Fruit fly (Drosophila melanogaster) whole organism, embryonic: ENCODE results near the gene CG6236.

Source experiments
- Aef1 ChIP-seq: fragments of 200-800 bp; sonication (Bioruptor generic); IDR thresholded peaks from 3 replicates; pipeline ENCODE4 v1.3.6; 2022; ENCODE audit warnings: missing biosample characterization, missing genetic modification characterization
- Antp ChIP-seq: fragments of 200-800 bp; sonication (Bioruptor generic); optimal IDR thresholded peaks from 3 replicates; lab custom pipeline; 2016; ENCODE audit warnings: missing biosample characterization, missing genetic modification characterization
- Bgb ChIP-seq: fragments of 200-800 bp; sonication (Bioruptor generic); IDR thresholded peaks from 2 replicates; pipeline ENCODE4 v1.3.6; 2022; ENCODE audit warnings: missing biosample characterization, missing genetic modification characterization; ENCODE audit not compliant: partially characterized antibody
- CG1024 ChIP-seq: fragments of 200-800 bp; sonication (Bioruptor generic); IDR thresholded peaks from 2 replicates; pipeline ENCODE4 v1.3.6; 2022; ENCODE audit warnings: missing biosample characterization, missing genetic modification characterization
- CG10267 ChIP-seq: fragments of 200-800 bp; sonication (Bioruptor generic); optimal IDR thresholded peaks from 2 replicates; lab custom pipeline; 2018; ENCODE audit warnings: missing biosample characterization, mild to moderate bottlenecking, missing genetic modification characterization, moderate library complexity
- CG10979 ChIP-seq: fragments of 200-800 bp; sonication (Bioruptor generic); optimal IDR thresholded peaks from 2 replicates; lab custom pipeline; 2018; ENCODE audit warnings: missing biosample characterization, mild to moderate bottlenecking, missing genetic modification characterization, moderate library complexity
- CG11456 ChIP-seq: fragments of 200-800 bp; sonication (Bioruptor generic); IDR thresholded peaks from 3 replicates; pipeline ENCODE4 v1.3.6; 2022; ENCODE audit warnings: missing biosample characterization, missing genetic modification characterization
- CG11695 ChIP-seq: fragments of 200-800 bp; sonication (Bioruptor generic); IDR thresholded peaks from 3 replicates; pipeline ENCODE4 v1.3.6; 2022; ENCODE audit warnings: missing biosample characterization, missing genetic modification characterization
- CG12104 ChIP-seq: fragments of 200-800 bp; sonication (Bioruptor generic); optimal IDR thresholded peaks from 3 replicates; lab custom pipeline; 2016; ENCODE audit warnings: missing biosample characterization, missing genetic modification characterization
- CG12391 ChIP-seq: fragments of 200-800 bp; sonication (Bioruptor generic); optimal IDR thresholded peaks from 3 replicates; lab custom pipeline; 2018; ENCODE audit warnings: missing biosample characterization, mild to moderate bottlenecking, missing genetic modification characterization, moderate library complexity
- CG13296 ChIP-seq: fragments of 200-800 bp; sonication (Bioruptor generic); optimal IDR thresholded peaks from 3 replicates; lab custom pipeline; 2018; ENCODE audit warnings: missing biosample characterization, mild to moderate bottlenecking, missing genetic modification characterization
- CG14710 ChIP-seq: fragments of 200-800 bp; sonication (Bioruptor generic); optimal IDR thresholded peaks from 3 replicates; lab custom pipeline; 2019; ENCODE audit warnings: missing biosample characterization, mild to moderate bottlenecking, missing genetic modification characterization, moderate library complexity
- CG15073 ChIP-seq: fragments of 200-800 bp; sonication (Bioruptor generic); optimal IDR thresholded peaks from 2 replicates; lab custom pipeline; 2016; ENCODE audit warnings: missing biosample characterization, missing genetic modification characterization
- CG15514 ChIP-seq: fragments of 200-800 bp; sonication (Bioruptor generic); optimal IDR thresholded peaks from 3 replicates; lab custom pipeline; 2017; ENCODE audit warnings: missing biosample characterization, missing genetic modification characterization, mild to moderate bottlenecking, moderate library complexity, missing genetic modification reagents
- CG17361 ChIP-seq: fragments of 200-800 bp; sonication (Bioruptor generic); IDR thresholded peaks from 3 replicates; pipeline ENCODE4 v1.3.6; 2022; ENCODE audit warnings: missing biosample characterization, missing genetic modification characterization
- CG17612 ChIP-seq: fragments of 200-800 bp; sonication (Bioruptor generic); IDR thresholded peaks from 2 replicates; pipeline ENCODE4 v1.3.6; 2022; ENCODE audit warnings: missing biosample characterization, missing genetic modification characterization
- CG18599 ChIP-seq: fragments of 200-800 bp; sonication (Bioruptor generic); optimal IDR thresholded peaks from 3 replicates; lab custom pipeline; 2017; ENCODE audit warnings: missing biosample characterization, missing genetic modification characterization, mild to moderate bottlenecking, moderate library complexity, missing genetic modification reagents
- CG2120 ChIP-seq: fragments of 200-800 bp; sonication (Bioruptor generic); optimal IDR thresholded peaks from 3 replicates; lab custom pipeline; 2016; ENCODE audit warnings: missing biosample characterization, missing genetic modification characterization
- CG7372 ChIP-seq: fragments of 200-800 bp; sonication (Bioruptor generic); IDR thresholded peaks from 2 replicates; pipeline ENCODE4 v1.3.6; 2022; ENCODE audit warnings: missing biosample characterization, missing genetic modification characterization
- CG8281 ChIP-seq: fragments of 200-800 bp; sonication (Bioruptor generic); optimal IDR thresholded peaks from 2 replicates; lab custom pipeline; 2018; ENCODE audit warnings: missing biosample characterization, mild to moderate bottlenecking, missing genetic modification characterization, moderate library complexity
- CG9437 ChIP-seq: fragments of 200-800 bp; sonication (Bioruptor generic); optimal IDR thresholded peaks from 2 replicates; lab custom pipeline; 2018; ENCODE audit warnings: missing biosample characterization, mild to moderate bottlenecking, missing genetic modification characterization
- Deaf1 ChIP-seq: fragments of 200-800 bp; optimal IDR thresholded peaks from 3 replicates; lab custom pipeline; 2019; ENCODE audit warnings: missing biosample characterization, mild to moderate bottlenecking, missing genetic modification characterization, moderate library complexity
- Eip74EF ChIP-seq, 2 experiments: fragments of 200-800 bp in 1 of 2; fragments of >200 bp in 1 of 2; sonication (Bioruptor generic) in 1 of 2; optimal IDR thresholded peaks; 2 replicates each; lab custom pipeline; 2017 to 2019; ENCODE audit warnings: missing biosample characterization in 2 of 2, missing genetic modification characterization in 2 of 2, mild to moderate bottlenecking in 1 of 2, moderate library complexity in 1 of 2
- Ets65A ChIP-seq: fragments of 200-800 bp; sonication (Bioruptor generic); peaks from one replicate; lab custom pipeline; 2016; ENCODE audit warnings: missing biosample characterization, missing genetic modification characterization
- Fer1 ChIP-seq: fragments of 200-800 bp; sonication (Bioruptor generic); optimal IDR thresholded peaks from 2 replicates; lab custom pipeline; 2017; ENCODE audit warnings: missing biosample characterization, mild to moderate bottlenecking, missing genetic modification characterization
- MTF-1 ChIP-seq: fragments of 200-800 bp; sonication (Bioruptor generic); optimal IDR thresholded peaks from 2 replicates; lab custom pipeline; 2018; ENCODE audit warnings: missing biosample characterization, mild to moderate bottlenecking, missing genetic modification characterization, borderline replicate concordance
- Opbp ChIP-seq: fragments of 200-800 bp; sonication (Bioruptor generic); IDR thresholded peaks from 3 replicates; pipeline ENCODE4 v1.3.6; 2022; ENCODE audit warnings: missing biosample characterization, missing genetic modification characterization; ENCODE audit not compliant: partially characterized antibody
- PHDP ChIP-seq: fragments of 200-800 bp; sonication (Bioruptor generic); optimal IDR thresholded peaks from 3 replicates; lab custom pipeline; 2018; ENCODE audit warnings: missing biosample characterization, mild to moderate bottlenecking, missing genetic modification characterization, moderate library complexity
- Side ChIP-seq: fragments of 200-800 bp; sonication (Bioruptor generic); optimal IDR thresholded peaks from 2 replicates; lab custom pipeline; 2016; ENCODE audit warnings: missing biosample characterization, missing genetic modification characterization
- Spps ChIP-seq: fragments of 200-800 bp; sonication (Bioruptor generic); optimal IDR thresholded peaks from 2 replicates; lab custom pipeline; 2018; ENCODE audit warnings: missing biosample characterization, mild to moderate bottlenecking, missing genetic modification characterization
- Tbp ChIP-seq: fragments of >200 bp; optimal IDR thresholded peaks from 2 replicates; lab custom pipeline; 2018; ENCODE audit warnings: missing biosample characterization, missing genetic modification characterization
- amos ChIP-seq: fragments of 200-800 bp; sonication (Bioruptor generic); IDR thresholded peaks from 2 replicates; pipeline ENCODE4 v1.3.6; 2022; ENCODE audit warnings: missing biosample characterization, missing genetic modification characterization; ENCODE audit not compliant: partially characterized antibody
- bbx ChIP-seq: fragments of 200-800 bp; sonication (Bioruptor generic); IDR thresholded peaks from 2 replicates; pipeline ENCODE4 v1.3.6; 2022; ENCODE audit warnings: missing biosample characterization, missing genetic modification characterization; ENCODE audit not compliant: partially characterized antibody
- ci ChIP-seq: fragments of 200-800 bp; sonication (Bioruptor generic); IDR thresholded peaks from 3 replicates; pipeline ENCODE4 v1.3.6; 2022; ENCODE audit warnings: missing biosample characterization, missing genetic modification characterization
- cwo ChIP-seq: fragments of 200-800 bp; sonication (Bioruptor generic); optimal IDR thresholded peaks from 3 replicates; lab custom pipeline; 2017; ENCODE audit warnings: missing biosample characterization, missing genetic modification characterization, mild to moderate bottlenecking, moderate library complexity, missing genetic modification reagents
- dati ChIP-seq: fragments of 200-800 bp; sonication (Bioruptor generic); IDR thresholded peaks from 2 replicates; pipeline ENCODE4 v1.3.6; 2022; ENCODE audit warnings: missing biosample characterization, missing genetic modification characterization
- fd96Cb ChIP-seq: fragments of 200-800 bp; sonication (Bioruptor generic); optimal IDR thresholded peaks from 2 replicates; lab custom pipeline; 2018; ENCODE audit warnings: missing biosample characterization, mild to moderate bottlenecking, missing genetic modification characterization, moderate library complexity
- gem ChIP-seq: fragments of 200-800 bp; sonication (Bioruptor generic); optimal IDR thresholded peaks from 2 replicates; lab custom pipeline; 2019; ENCODE audit warnings: missing biosample characterization, mild to moderate bottlenecking, missing genetic modification characterization, moderate library complexity
- gsb-n ChIP-seq: fragments of 200-800 bp; sonication (Bioruptor generic); optimal IDR thresholded peaks from 3 replicates; lab custom pipeline; 2018; ENCODE audit warnings: missing biosample characterization, mild to moderate bottlenecking, missing genetic modification characterization
- maf-S ChIP-seq: fragments of 200-800 bp; sonication (Bioruptor generic); optimal IDR thresholded peaks from 2 replicates; lab custom pipeline; 2016; ENCODE audit warnings: missing biosample characterization, missing genetic modification characterization
- mirr ChIP-seq: fragments of 200-800 bp; sonication (Bioruptor generic); optimal IDR thresholded peaks from 3 replicates; lab custom pipeline; 2018; ENCODE audit warnings: missing biosample characterization, mild to moderate bottlenecking, missing genetic modification characterization
- pan ChIP-seq, 4 experiments: fragments of >200 bp in 3 of 4; fragments of 200-800 bp in 1 of 4; sonication (Bioruptor generic) in 1 of 4; optimal IDR thresholded peaks in 3 of 4; IDR thresholded peaks in 1 of 4; 2 replicates each; pipeline versions ENCODE4 v1.3.6 to Lab custom; 2017 to 2022; ENCODE audit warnings: missing biosample characterization in 2 of 4, missing genetic modification characterization in 2 of 4, mixed read lengths in 1 of 4
- pb ChIP-seq: fragments of 200-800 bp; sonication (Bioruptor generic); optimal IDR thresholded peaks from 3 replicates; lab custom pipeline; 2016; ENCODE audit warnings: missing biosample characterization, missing genetic modification characterization
- stwl ChIP-seq: fragments of 200-800 bp; sonication (Bioruptor generic); optimal IDR thresholded peaks from 3 replicates; lab custom pipeline; 2018; ENCODE audit warnings: missing biosample characterization, mild to moderate bottlenecking, missing genetic modification characterization, moderate library complexity
- ttk ChIP-seq: fragments of 200-800 bp; sonication (Bioruptor generic); IDR thresholded peaks from 2 replicates; pipeline ENCODE4 v2.1.2; 2022; ENCODE audit warnings: missing biosample characterization, missing genetic modification characterization
- wek ChIP-seq: fragments of 200-800 bp; sonication (Bioruptor generic); optimal IDR thresholded peaks from 3 replicates; lab custom pipeline; 2018; ENCODE audit warnings: missing biosample characterization, mild to moderate bottlenecking, missing genetic modification characterization, moderate library complexity

CG6236 gene

DNA sequence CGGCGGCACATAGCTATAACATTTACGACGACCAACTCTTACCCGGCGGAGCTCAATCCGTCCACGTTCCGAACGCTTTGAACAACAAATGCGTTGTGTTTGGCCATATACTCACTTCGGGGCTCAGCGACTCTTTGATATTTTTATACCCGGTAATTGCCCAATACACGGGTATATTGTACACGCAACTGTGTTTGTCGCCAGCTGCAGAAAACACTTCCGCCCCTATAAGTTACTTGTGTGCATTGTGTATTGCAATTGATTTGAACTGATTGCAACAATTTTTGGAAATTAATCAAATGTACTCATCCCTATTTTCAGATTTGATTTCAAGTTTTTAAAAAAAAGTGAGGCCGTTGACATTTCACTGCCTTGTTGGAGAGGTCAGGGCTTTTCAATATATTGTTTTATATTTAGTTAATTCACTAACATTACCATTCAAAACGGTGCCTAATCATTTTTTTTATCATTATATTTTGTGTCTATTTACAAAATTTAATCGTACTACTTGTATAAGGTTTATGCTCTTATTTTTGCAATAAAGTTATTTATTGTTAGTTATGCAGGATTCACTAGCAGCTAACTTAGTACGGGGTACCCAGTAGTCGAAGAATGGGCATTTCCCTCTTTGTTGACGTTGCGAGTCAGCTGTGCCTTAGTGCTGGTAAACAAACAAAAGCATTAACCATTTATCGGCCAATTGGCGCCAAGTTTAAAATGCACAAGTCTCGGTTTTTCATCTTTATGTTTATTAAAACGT lies 15.0 kb upstream of the CG6236 start, which contains the start of gene Nagk (continued):
- TF ChIP-seq PHDP (tag; lab: Kevin White, UChicago) = peak; percentile 48
- peak; percentile 59 for TF ChIP-seq CG10979 (tag; lab: Kevin White, UChicago)
- TF ChIP-seq CG9437 (GFP tag; lab: Kevin White, UChicago) = peak; percentile 79
- TF ChIP-seq Side (GFP tag; lab: Kevin White, UChicago) = peak; percentile 69
- TF ChIP-seq CG8281 (tag; lab: Kevin White, UChicago) = peak; percentile 1
- TF ChIP-seq stwl = no peak
- TF ChIP-seq cwo (GFP tag; lab: Kevin White, UChicago) = peak; percentile 56
- TF ChIP-seq Deaf1 (tag; lab: Kevin White, UChicago) = peak; percentile 50
- TF ChIP-seq CG11695 (GFP tag; lab: Robert Waterston, UW) = peak; percentile 19; the same call in 1 of the 3 replicates
- no peak for TF ChIP-seq pb (GFP tag; lab: Kevin White, UChicago)
- TF ChIP-seq Bgb (GFP tag; lab: Robert Waterston, UW) = peak; percentile 63; the same call in 1 of the 2 replicates
- TF ChIP-seq Fer1 (GFP tag; lab: Kevin White, UChicago) = peak; percentile 37
- TF ChIP-seq CG12391 (tag; lab: Kevin White, UChicago) = peak; percentile 77
- peak; percentile 59; the same call in 1 of the 3 replicates for TF ChIP-seq Opbp
- peak; percentile 77 for TF ChIP-seq CG12104 (GFP tag; lab: Kevin White, UChicago)
- peak; percentile 88 for TF ChIP-seq CG17361 (GFP tag; lab: Robert Waterston, UW)
- no peak for TF ChIP-seq CG17612 (GFP tag; lab: Robert Waterston, UW)
- TF ChIP-seq ttk (GFP tag; lab: Robert Waterston, UW) = no peak
- TF ChIP-seq Aef1 (GFP tag; lab: Robert Waterston, UW) = peak; percentile 11; the same call in 1 of the 3 replicates
- peak; percentile 45 for TF ChIP-seq bbx (GFP tag; lab: Robert Waterston, UW)
- peak; percentile 39 for TF ChIP-seq gsb-n (tag; lab: Kevin White, UChicago)
- peak; percentile 71 for TF ChIP-seq ci (GFP tag; lab: Robert Waterston, UW)
- TF ChIP-seq fd96Cb = peak; percentile 41
- peak; percentile 40; the same call in 1 of the 2 replicates for TF ChIP-seq amos (GFP tag; lab: Robert Waterston, UW)
- peak; percentile 73 for TF ChIP-seq gem (tag; lab: Kevin White, UChicago)
- peak; percentile 27 for TF ChIP-seq CG15514 (GFP tag; lab: Kevin White, UChicago)
- TF ChIP-seq maf-S (GFP tag; lab: Kevin White, UChicago) = peak; percentile 30
- TF ChIP-seq CG7372 = no peak
- peak; percentile 40 for TF ChIP-seq CG13296 (GFP tag; lab: Kevin White, UChicago)
- peak; percentile 60 for TF ChIP-seq CG14710 (tag; lab: Kevin White, UChicago)
- TF ChIP-seq CG10267 (tag; lab: Kevin White, UChicago) = peak; percentile 79
- TF ChIP-seq MTF-1 (GFP tag; lab: Kevin White, UChicago) = peak; percentile 40
- 0 out of 2 replicates have a peak, but pooled peaks have one; percentile 5 for TF ChIP-seq dati (GFP tag; lab: Robert Waterston, UW)
- no peak for TF ChIP-seq CG15073 (GFP tag; lab: Kevin White, UChicago)
- TF ChIP-seq Antp (GFP tag; lab: Kevin White, UChicago) = peak; percentile 20
- no peak for TF ChIP-seq Tbp
- peak; percentile 22; the same call in 1 of the 2 replicates for TF ChIP-seq CG1024
- peak; percentile 69 for TF ChIP-seq CG2120 (GFP tag; lab: Kevin White, UChicago)
- peak; percentile 61; the same call in 2 of the 3 replicates for TF ChIP-seq CG11456
- peak in 1 of 2 experiments; percentile 27 for TF ChIP-seq pan (optimal IDR thresholded peaks at IDR 0.05; lab: Kevin White, UChicago)
- peak in 1 of 2 experiments; percentile 55 for TF ChIP-seq pan (GFP tag; optimal IDR thresholded peaks at IDR 0.05 in 1 of 2, IDR thresholded peaks at IDR 0.05 in 1 of 2)
- peak; percentile 91 for TF ChIP-seq Ets65A (GFP tag; lab: Kevin White, UChicago)
- peak in 1 of 2 experiments; percentile 79 for TF ChIP-seq Eip74EF (GFP tag; optimal IDR thresholded peaks at IDR 0.05; lab: Kevin White, UChicago)
- peak; percentile 26 for TF ChIP-seq Spps (tag; lab: Kevin White, UChicago)
- TF ChIP-seq mirr (GFP tag; lab: Kevin White, UChicago) = peak; percentile 31
- TF ChIP-seq wek = peak; percentile 13
- peak; percentile 65 for TF ChIP-seq CG18599 (GFP tag; lab: Kevin White, UChicago)
